Worm (Caenorhabditis elegans) whole organism, L1 larva: Measurements from ENCODE around the gene C01G10.1.

Experiments
- F16B12.6 ChIP-seq: fragments of 150-350 bp; optimal IDR thresholded peaks from 2 replicates; lab custom pipeline; 2014; ENCODE audit warnings: missing biosample characterization, missing genetic modification characterization
- alr-1 ChIP-seq: fragments of 200-800 bp; sonication (Bioruptor generic); optimal IDR thresholded peaks from 2 replicates; lab custom pipeline; 2018; ENCODE audit warnings: borderline replicate concordance, mild to moderate bottlenecking, missing genetic modification characterization, missing compliant biosample characterization
- ceh-63 ChIP-seq: fragments of 200-800 bp; sonication (Bioruptor generic); optimal IDR thresholded peaks from 2 replicates; lab custom pipeline; 2018; ENCODE audit warnings: mild to moderate bottlenecking, missing genetic modification characterization, missing compliant biosample characterization
- egl-27 ChIP-seq, 2 experiments: fragments of 150-350 bp in 1 of 2; sonication (generic microtip); optimal IDR thresholded peaks; 3 replicates each; lab custom pipeline; 2017 to 2018; ENCODE audit warnings: missing biosample characterization in 2 of 2, missing genetic modification characterization in 2 of 2, missing genetic modification reagents in 2 of 2
- hlh-17 ChIP-seq: fragments of 200-800 bp; sonication (Bioruptor generic); optimal IDR thresholded peaks from 2 replicates; lab custom pipeline; 2018; ENCODE audit warnings: missing genetic modification characterization, mild to moderate bottlenecking, missing compliant biosample characterization, moderate library complexity, borderline replicate concordance
- lin-39 ChIP-seq: fragments of 150-350 bp; optimal IDR thresholded peaks from 2 replicates; lab custom pipeline; 2014; ENCODE audit warnings: missing biosample characterization, missing genetic modification reagents, missing genetic modification characterization
- unc-130 ChIP-seq: fragments of 150-350 bp; optimal IDR thresholded peaks from 2 replicates; lab custom pipeline; 2017; ENCODE audit warnings: missing biosample characterization, missing genetic modification characterization, inconsistent platforms
- unc-62 ChIP-seq: fragments of 150-350 bp; optimal IDR thresholded peaks from 2 replicates; lab custom pipeline; 2014; ENCODE audit warnings: missing biosample characterization, missing genetic modification reagents, missing genetic modification characterization
- ztf-11 ChIP-seq, 2 experiments: sonication (generic microtip); optimal IDR thresholded peaks; 2 replicates each; lab custom pipeline; 2016 to 2017; ENCODE audit warnings: missing genetic modification characterization in 2 of 2, missing biosample characterization in 1 of 2, missing compliant biosample characterization in 1 of 2

DNA sequence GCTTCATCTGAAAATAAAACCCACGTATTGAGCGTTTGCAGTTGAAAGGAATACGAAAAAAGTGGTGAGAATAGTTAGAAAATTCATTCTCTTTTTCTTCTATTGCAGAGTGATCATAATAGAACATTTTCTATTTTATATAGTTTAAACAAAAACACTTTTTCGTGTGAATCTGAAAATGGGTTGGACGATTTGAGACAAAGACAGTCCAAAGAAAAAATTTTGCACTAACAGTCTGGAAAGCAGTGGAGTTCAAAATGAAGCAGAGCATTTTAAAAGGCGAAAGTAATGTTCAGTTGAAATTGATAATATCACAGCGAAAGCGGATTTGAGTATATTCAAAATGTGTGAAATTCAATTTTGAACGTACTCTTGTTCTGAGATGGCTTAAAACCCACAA is 10.9 kb upstream of the C01G10.1 start, which contains the start of gene C01G10.18:
- TF ChIP-seq unc-62 (GFP tag; lab: Kevin White, UChicago) (no peak), alr-1 (tag; lab: Kevin White, UChicago) (no peak), ceh-63 (GFP tag; lab: Kevin White, UChicago) (no peak), F16B12.6 (tag; lab: Kevin White, UChicago) (no peak), ztf-11 (tag; optimal IDR thresholded peaks at IDR 0.05; lab: Kevin White, UChicago) (no peak), lin-39 (no peak), unc-130 (no peak), egl-27 (tag; optimal IDR thresholded peaks at IDR 0.05; lab: Kevin White, UChicago) (no peak), hlh-17 (no peak)
